Fruit fly (Drosophila melanogaster): Measurements from ENCODE around the gene Cad96Ca.

dm6 chr3R:25235362-25235761 is 27.3 kb upstream of the Cad96Ca start, which contains the start of gene Sil1:
- TF ChIP-seq CG14655 (GFP tag; optimal IDR thresholded peaks at IDR 0.05) (no peak), CG34367 (tag; optimal IDR thresholded peaks at IDR 0.05) (no peak), EcR (GFP tag; optimal IDR thresholded peaks at IDR 0.05) (no peak), Pif1A (GFP tag; optimal IDR thresholded peaks at IDR 0.05) (no peak), Snoo (tag; optimal IDR thresholded peaks at IDR 0.05) (no peak), CG10348 (GFP tag; IDR thresholded peaks at IDR 0.05) (no peak), CG8159 (tag; optimal IDR thresholded peaks at IDR 0.05) (no peak), Pif1B (GFP tag; optimal IDR thresholded peaks at IDR 0.05) (no peak), CG17806 (tag; optimal IDR thresholded peaks at IDR 0.05) (no peak), CG15710 (tag; optimal IDR thresholded peaks at IDR 0.05) (no peak), CG4496 (GFP tag; IDR thresholded peaks at IDR 0.05) (no peak)

All from whole organism, pupa.